Fruit fly (Drosophila melanogaster) whole organism, embryonic: Measurements from ENCODE around the gene CG11970.
A peak's percentile ranks its signal among the peaks of the same experiment; 100 is the strongest.

Experiments
- Asciz ChIP-seq: fragments of 200-800 bp; sonication (Bioruptor generic); optimal IDR thresholded peaks from 2 replicates; lab custom pipeline; 2017; ENCODE audit warnings: missing biosample characterization, mild to moderate bottlenecking, missing genetic modification characterization, missing genetic modification reagents
- Blimp-1 ChIP-seq: fragments of 200-800 bp; sonication (Bioruptor generic); optimal IDR thresholded peaks from 3 replicates; lab custom pipeline; 2018; ENCODE audit warnings: missing biosample characterization, missing genetic modification characterization, mild to moderate bottlenecking, moderate library complexity, missing genetic modification reagents
- CG10321 ChIP-seq: fragments of 200-800 bp; sonication (Bioruptor generic); IDR thresholded peaks from 2 replicates; pipeline ENCODE4 v1.3.6; 2022; ENCODE audit warnings: missing biosample characterization, missing genetic modification characterization
- CG10979 ChIP-seq: fragments of 200-800 bp; sonication (Bioruptor generic); optimal IDR thresholded peaks from 2 replicates; lab custom pipeline; 2018; ENCODE audit warnings: missing biosample characterization, mild to moderate bottlenecking, missing genetic modification characterization, moderate library complexity
- CG11247 ChIP-seq: fragments of 200-800 bp; sonication (Bioruptor generic); IDR thresholded peaks from 2 replicates; pipeline ENCODE4 v1.3.6; 2022; ENCODE audit warnings: missing biosample characterization, missing genetic modification characterization
- CG12104 ChIP-seq: fragments of 200-800 bp; sonication (Bioruptor generic); optimal IDR thresholded peaks from 3 replicates; lab custom pipeline; 2016; ENCODE audit warnings: missing biosample characterization, missing genetic modification characterization
- CG12659 ChIP-seq: fragments of 200-800 bp; sonication (Bioruptor generic); optimal IDR thresholded peaks from 3 replicates; lab custom pipeline; 2017; ENCODE audit warnings: mild to moderate bottlenecking, missing biosample characterization, missing genetic modification reagents, missing genetic modification characterization
- CG13287 ChIP-seq: fragments of 200-800 bp; sonication (Bioruptor generic); IDR thresholded peaks from 2 replicates; pipeline ENCODE4 v1.3.6; 2022; ENCODE audit warnings: missing biosample characterization, missing genetic modification characterization; ENCODE audit not compliant: partially characterized antibody
- CG13296 ChIP-seq: fragments of 200-800 bp; sonication (Bioruptor generic); optimal IDR thresholded peaks from 3 replicates; lab custom pipeline; 2018; ENCODE audit warnings: missing biosample characterization, mild to moderate bottlenecking, missing genetic modification characterization
- CG13775 ChIP-seq: fragments of 200-800 bp; sonication (Bioruptor generic); optimal IDR thresholded peaks from 3 replicates; lab custom pipeline; 2017; ENCODE audit warnings: missing biosample characterization, mild to moderate bottlenecking, missing genetic modification characterization
- CG15601 ChIP-seq: fragments of 200-800 bp; sonication (Bioruptor generic); optimal IDR thresholded peaks from 3 replicates; lab custom pipeline; 2019; ENCODE audit warnings: missing biosample characterization, mild to moderate bottlenecking, missing genetic modification characterization, moderate library complexity
- CG1602 ChIP-seq: fragments of 200-800 bp; sonication (Bioruptor generic); optimal IDR thresholded peaks from 3 replicates; lab custom pipeline; 2016; ENCODE audit warnings: missing biosample characterization, missing genetic modification characterization
- CG3281 ChIP-seq: fragments of 200-800 bp; sonication (Bioruptor generic); optimal IDR thresholded peaks from 3 replicates; lab custom pipeline; 2017; ENCODE audit warnings: missing biosample characterization, mild to moderate bottlenecking, missing genetic modification characterization
- CG3838 ChIP-seq: fragments of 200-800 bp; sonication (Bioruptor generic); optimal IDR thresholded peaks from 3 replicates; lab custom pipeline; 2016; ENCODE audit warnings: missing biosample characterization, missing genetic modification characterization
- CG42726 ChIP-seq: fragments of 200-800 bp; sonication (Bioruptor generic); IDR thresholded peaks from 2 replicates; pipeline ENCODE4 v1.3.6; 2022; ENCODE audit warnings: missing biosample characterization, missing genetic modification characterization; ENCODE audit not compliant: partially characterized antibody
- CG4404 ChIP-seq: fragments of 200-800 bp; sonication (Bioruptor generic); IDR thresholded peaks from 2 replicates; pipeline ENCODE4 v1.3.6; 2022; ENCODE audit warnings: missing biosample characterization, missing genetic modification characterization
- CG7372 ChIP-seq: fragments of 200-800 bp; sonication (Bioruptor generic); IDR thresholded peaks from 2 replicates; pipeline ENCODE4 v1.3.6; 2022; ENCODE audit warnings: missing biosample characterization, missing genetic modification characterization
- Dbx ChIP-seq: fragments of 200-800 bp; sonication (Bioruptor generic); IDR thresholded peaks from 3 replicates; pipeline ENCODE4 v1.3.6; 2022; ENCODE audit warnings: missing biosample characterization, missing genetic modification characterization
- Dref ChIP-seq: fragments of 200-800 bp; sonication (Bioruptor generic); IDR thresholded peaks from 2 replicates; pipeline ENCODE4 v1.3.6; 2022; ENCODE audit warnings: missing biosample characterization, missing genetic modification characterization
- MBD-R2 ChIP-seq: fragments of 200-800 bp; sonication (Bioruptor generic); IDR thresholded peaks from 2 replicates; pipeline ENCODE4 v1.3.6; 2022; ENCODE audit warnings: missing biosample characterization, missing genetic modification characterization
- MESR4 ChIP-seq: fragments of 200-800 bp; sonication (Bioruptor generic); optimal IDR thresholded peaks from 2 replicates; lab custom pipeline; 2018; ENCODE audit warnings: missing biosample characterization, mild to moderate bottlenecking, missing genetic modification characterization, moderate library complexity
- Myb ChIP-seq: fragments of 200-800 bp; sonication (Bioruptor generic); optimal IDR thresholded peaks from 2 replicates; lab custom pipeline; 2016; ENCODE audit warnings: missing biosample characterization, missing genetic modification characterization
- Nf-YA ChIP-seq: fragments of 200-800 bp; sonication (Bioruptor generic); IDR thresholded peaks from 2 replicates; pipeline ENCODE4 v1.3.6; 2022; ENCODE audit warnings: missing biosample characterization, missing genetic modification characterization
- Optix ChIP-seq: fragments of 200-800 bp; sonication (Bioruptor generic); IDR thresholded peaks from 3 replicates; pipeline ENCODE4 v1.3.6; 2022; ENCODE audit warnings: missing biosample characterization, missing genetic modification characterization
- Side ChIP-seq: fragments of 200-800 bp; sonication (Bioruptor generic); optimal IDR thresholded peaks from 2 replicates; lab custom pipeline; 2016; ENCODE audit warnings: missing biosample characterization, missing genetic modification characterization
- ab ChIP-seq: fragments of 200-800 bp; sonication (Bioruptor generic); optimal IDR thresholded peaks from 2 replicates; lab custom pipeline; 2016; ENCODE audit warnings: missing biosample characterization, missing genetic modification characterization
- br ChIP-seq: fragments of >200 bp; optimal IDR thresholded peaks from 2 replicates; lab custom pipeline; 2017
- btn ChIP-seq: fragments of 200-800 bp; sonication (Bioruptor generic); optimal IDR thresholded peaks from 2 replicates; lab custom pipeline; 2016; ENCODE audit warnings: missing biosample characterization, missing genetic modification characterization
- cas ChIP-seq: fragments of 200-800 bp; sonication (Bioruptor generic); IDR thresholded peaks from 2 replicates; pipeline ENCODE4 v1.3.6; 2022; ENCODE audit warnings: missing biosample characterization, missing genetic modification characterization
- cg ChIP-seq: fragments of 200-800 bp; sonication (Bioruptor generic); optimal IDR thresholded peaks from 3 replicates; lab custom pipeline; 2019; ENCODE audit warnings: missing biosample characterization, mild to moderate bottlenecking, missing genetic modification characterization, moderate library complexity
- chinmo ChIP-seq: fragments of 200-800 bp; sonication (Bioruptor generic); IDR thresholded peaks from 4 replicates; pipeline ENCODE4 v1.3.6; 2022; ENCODE audit warnings: missing biosample characterization, missing genetic modification characterization; ENCODE audit not compliant: partially characterized antibody
- corto ChIP-seq: fragments of 200-800 bp; sonication (Bioruptor generic); optimal IDR thresholded peaks from 2 replicates; lab custom pipeline; 2016; ENCODE audit warnings: missing biosample characterization, mild to moderate bottlenecking, missing genetic modification characterization, moderate library complexity
- croc ChIP-seq: fragments of 200-800 bp; sonication (Bioruptor generic); conservative IDR thresholded peaks from 3 replicates; pipeline ENCODE4 v1.3.6; 2022; ENCODE audit warnings: missing biosample characterization, missing genetic modification characterization
- crol ChIP-seq: fragments of 200-800 bp; sonication (Bioruptor generic); IDR thresholded peaks from 2 replicates; pipeline ENCODE4 v1.3.6; 2022; ENCODE audit warnings: missing biosample characterization, missing genetic modification characterization
- cwo ChIP-seq: fragments of 200-800 bp; sonication (Bioruptor generic); optimal IDR thresholded peaks from 3 replicates; lab custom pipeline; 2017; ENCODE audit warnings: missing biosample characterization, missing genetic modification characterization, mild to moderate bottlenecking, moderate library complexity, missing genetic modification reagents
- dati ChIP-seq: fragments of 200-800 bp; sonication (Bioruptor generic); IDR thresholded peaks from 2 replicates; pipeline ENCODE4 v1.3.6; 2022; ENCODE audit warnings: missing biosample characterization, missing genetic modification characterization
- ewg ChIP-seq: fragments of 200-800 bp; sonication (Bioruptor generic); optimal IDR thresholded peaks from 3 replicates; lab custom pipeline; 2017; ENCODE audit warnings: mild to moderate bottlenecking, missing biosample characterization, missing genetic modification reagents, missing genetic modification characterization
- fru ChIP-seq: fragments of >200 bp; optimal IDR thresholded peaks from 2 replicates; lab custom pipeline; 2017
- gro ChIP-seq: fragments of 200-800 bp; sonication (Bioruptor generic); optimal IDR thresholded peaks from 2 replicates; lab custom pipeline; 2016; ENCODE audit warnings: missing biosample characterization, missing genetic modification characterization
- gsb ChIP-seq: fragments of 200-800 bp; sonication (Bioruptor generic); IDR thresholded peaks from 2 replicates; pipeline ENCODE4 v1.3.6; 2022; ENCODE audit warnings: missing biosample characterization, missing genetic modification characterization
- hth ChIP-seq: fragments of >200 bp; optimal IDR thresholded peaks from 2 replicates; lab custom pipeline; 2017; ENCODE audit warnings: inconsistent platforms
- inv ChIP-seq: fragments of 200-800 bp; sonication (Bioruptor generic); IDR thresholded peaks from 2 replicates; pipeline ENCODE4 v1.3.6; 2022; ENCODE audit warnings: missing biosample characterization, missing genetic modification characterization; ENCODE audit not compliant: partially characterized antibody
- knrl ChIP-seq: fragments of 200-800 bp; sonication (Bioruptor generic); IDR thresholded peaks from 3 replicates; pipeline ENCODE4 v1.3.6; 2022; ENCODE audit warnings: missing biosample characterization, missing genetic modification characterization; ENCODE audit not compliant: partially characterized antibody
- pan ChIP-seq, 4 experiments: fragments of >200 bp in 3 of 4; fragments of 200-800 bp in 1 of 4; sonication (Bioruptor generic) in 1 of 4; optimal IDR thresholded peaks in 3 of 4; IDR thresholded peaks in 1 of 4; 2 replicates each; pipeline versions ENCODE4 v1.3.6 to Lab custom; 2017 to 2022; ENCODE audit warnings: missing biosample characterization in 2 of 4, missing genetic modification characterization in 2 of 4, mixed read lengths in 1 of 4
- scrt ChIP-seq: fragments of 200-800 bp; sonication (Bioruptor generic); optimal IDR thresholded peaks from 2 replicates; lab custom pipeline; 2018; ENCODE audit warnings: missing biosample characterization, mild to moderate bottlenecking, missing genetic modification characterization, moderate library complexity
- sug ChIP-seq: fragments of 200-800 bp; optimal IDR thresholded peaks from 2 replicates; lab custom pipeline; 2019; ENCODE audit warnings: missing biosample characterization, mild to moderate bottlenecking, missing genetic modification characterization, moderate library complexity
- tgo ChIP-seq: fragments of 200-800 bp; sonication (Bioruptor generic); IDR thresholded peaks from 3 replicates; pipeline ENCODE4 v1.3.6; 2022; ENCODE audit warnings: missing biosample characterization, missing genetic modification characterization
- tin ChIP-seq: fragments of 200-800 bp; sonication (Bioruptor generic); optimal IDR thresholded peaks from 3 replicates; lab custom pipeline; 2016; ENCODE audit warnings: missing biosample characterization, missing genetic modification characterization
- tll ChIP-seq, 2 experiments: fragments of 200-800 bp in 1 of 2; fragments of >200 bp in 1 of 2; sonication (Bioruptor generic) in 1 of 2; optimal IDR thresholded peaks; 2 replicates each; lab custom pipeline; 2017 to 2019; ENCODE audit warnings: missing biosample characterization in 2 of 2, missing genetic modification characterization in 2 of 2, mild to moderate bottlenecking in 1 of 2, moderate library complexity in 1 of 2
- vvl ChIP-seq: fragments of 200-800 bp; sonication (Bioruptor generic); IDR thresholded peaks from 2 replicates; pipeline ENCODE4 v1.3.6; 2022; ENCODE audit warnings: missing biosample characterization, missing genetic modification characterization
- yki ChIP-seq: fragments of >200 bp; optimal IDR thresholded peaks from 3 replicates; lab custom pipeline; 2018
- zfh2 ChIP-seq: fragments of 200-800 bp; sonication (Bioruptor generic); optimal IDR thresholded peaks from 2 replicates; lab custom pipeline; 2016; ENCODE audit warnings: missing biosample characterization, missing genetic modification characterization

CG11970 gene

DNA sequence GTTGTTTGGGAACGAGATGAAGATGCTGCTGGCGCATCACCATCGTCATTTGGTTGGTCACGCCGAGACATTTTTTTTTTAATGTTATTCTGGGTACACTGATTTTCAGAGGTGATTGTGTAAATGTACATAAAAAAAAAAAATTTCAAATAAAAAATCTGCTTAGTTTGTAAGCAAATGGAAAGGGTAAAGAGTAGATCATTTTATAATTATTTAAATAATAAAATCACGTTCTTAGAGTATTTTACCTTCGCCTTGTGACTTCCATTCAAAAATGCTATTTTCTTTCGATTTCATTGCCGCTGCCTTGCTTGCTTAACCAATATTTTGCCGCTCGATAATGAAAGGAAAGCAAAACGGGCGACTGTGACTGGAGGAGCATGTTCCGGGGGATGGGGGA lies 5.8 kb upstream of the CG11970 start (continued):
- no peak for TF ChIP-seq gro (GFP tag; lab: Kevin White, UChicago)
- no peak for TF ChIP-seq MBD-R2 (GFP tag; lab: Robert Waterston, UW)
- TF ChIP-seq cas (GFP tag; lab: Robert Waterston, UW) = no peak
- peak; percentile 21 for TF ChIP-seq Asciz (GFP tag; lab: Kevin White, UChicago)
- no peak for TF ChIP-seq btn
- TF ChIP-seq hth (lab: Kevin White, UChicago) = no peak
- TF ChIP-seq cwo (GFP tag; lab: Kevin White, UChicago) = no peak
- no peak for TF ChIP-seq ab (GFP tag; lab: Kevin White, UChicago)
- TF ChIP-seq gsb (GFP tag; lab: Robert Waterston, UW) = no peak
- TF ChIP-seq CG12104 (GFP tag; lab: Kevin White, UChicago) = peak; percentile 1
- TF ChIP-seq CG10979 (tag; lab: Kevin White, UChicago) = peak; percentile 67
- TF ChIP-seq CG15601 (tag; lab: Kevin White, UChicago) = peak; percentile 50
- no peak for TF ChIP-seq Dref (GFP tag; lab: Robert Waterston, UW)
- TF ChIP-seq CG4404 (GFP tag; lab: Robert Waterston, UW) = no peak
- no peak for TF ChIP-seq CG7372 (GFP tag; lab: Robert Waterston, UW)
- TF ChIP-seq CG13775 (GFP tag; lab: Kevin White, UChicago) = no peak
- TF ChIP-seq CG1602 (GFP tag; lab: Kevin White, UChicago) = peak; percentile 14
- TF ChIP-seq Dbx (GFP tag; lab: Robert Waterston, UW) = no peak
- TF ChIP-seq CG11247 (GFP tag; lab: Robert Waterston, UW) = no peak
- peak; percentile 8 for TF ChIP-seq tin (GFP tag; lab: Kevin White, UChicago)
- TF ChIP-seq scrt (GFP tag; lab: Kevin White, UChicago) = no peak
- TF ChIP-seq inv (GFP tag; lab: Robert Waterston, UW) = no peak
- TF ChIP-seq pan (optimal IDR thresholded peaks at IDR 0.05; lab: Kevin White, UChicago) = no peak
- TF ChIP-seq pan (GFP tag; optimal IDR thresholded peaks at IDR 0.05 in 1 of 2, IDR thresholded peaks at IDR 0.05 in 1 of 2) = no peak
- TF ChIP-seq CG42726 (GFP tag; lab: Robert Waterston, UW) = no peak
- TF ChIP-seq Side = no peak
- no peak for TF ChIP-seq CG3281 (GFP tag; lab: Kevin White, UChicago)
- TF ChIP-seq CG13287 = no peak
- TF ChIP-seq corto (GFP tag; lab: Kevin White, UChicago) = peak; percentile 35
- peak; percentile 70 for TF ChIP-seq tgo (GFP tag; lab: Robert Waterston, UW)
- no peak for TF ChIP-seq zfh2 (GFP tag; lab: Kevin White, UChicago)
- no peak for TF ChIP-seq CG10321 (GFP tag; lab: Robert Waterston, UW)
- no peak for TF ChIP-seq CG12659 (GFP tag; lab: Kevin White, UChicago)
- TF ChIP-seq fru (lab: Kevin White, UChicago) = no peak
- TF ChIP-seq Blimp-1 (GFP tag; lab: Kevin White, UChicago) = peak; percentile 79
- no peak for TF ChIP-seq Nf-YA (GFP tag; lab: Robert Waterston, UW)
- TF ChIP-seq knrl (GFP tag; lab: Robert Waterston, UW) = no peak
- TF ChIP-seq cg (GFP tag; lab: Kevin White, UChicago) = no peak
- no peak for TF ChIP-seq yki (lab: Kevin White, UChicago)
- no peak for TF ChIP-seq br (lab: Kevin White, UChicago)
- TF ChIP-seq ewg (GFP tag; lab: Kevin White, UChicago) = peak; percentile 31
- no peak for TF ChIP-seq CG13296
- TF ChIP-seq crol (GFP tag; lab: Robert Waterston, UW) = no peak
- TF ChIP-seq dati (GFP tag; lab: Robert Waterston, UW) = no peak
- TF ChIP-seq vvl = peak; percentile 40; the same call in 1 of the 2 replicates
- no peak for TF ChIP-seq sug (tag; lab: Kevin White, UChicago)
- TF ChIP-seq MESR4 (GFP tag; lab: Kevin White, UChicago) = no peak
- TF ChIP-seq tll (GFP tag; optimal IDR thresholded peaks at IDR 0.05; lab: Kevin White, UChicago) = no peak
- peak; percentile 19; the same call in 1 of the 3 replicates for TF ChIP-seq croc (GFP tag; lab: Robert Waterston, UW)
- no peak for TF ChIP-seq Myb (GFP tag; lab: Kevin White, UChicago)
- TF ChIP-seq Optix (GFP tag; lab: Robert Waterston, UW) = no peak
- TF ChIP-seq chinmo (GFP tag; lab: Robert Waterston, UW) = no peak
- no peak for TF ChIP-seq CG3838 (GFP tag; lab: Kevin White, UChicago)
